Fruit fly (Drosophila melanogaster): ENCODE data around the gene Ssu72.

The Ssu72 gene

dm6 chrX:19692951-19693698 lies 28.8 kb downstream of the Ssu72 start, which contains the start of gene Mer:
TSS of gene Mer (minus strand) at chrX:19693500.
- TF ChIP-seq EcR (GFP tag; optimal IDR thresholded peaks at IDR 0.05) (no peak), CG12605 (GFP tag; IDR thresholded peaks at IDR 0.05) (peak; percentile 73; the same call in 1 of the 2 replicates), CG4496 (GFP tag; IDR thresholded peaks at IDR 0.05) (peak; percentile 93), CG32121 (GFP tag; IDR thresholded peaks at IDR 0.05) (peak; percentile 87), CG17806 (tag; optimal IDR thresholded peaks at IDR 0.05) (peak; percentile 77), CG14655 (GFP tag; optimal IDR thresholded peaks at IDR 0.05) (no peak), CG15710 (tag; optimal IDR thresholded peaks at IDR 0.05) (peak; percentile 82), Pif1A (GFP tag; optimal IDR thresholded peaks at IDR 0.05) (no peak), CG34367 (tag; optimal IDR thresholded peaks at IDR 0.05) (peak; percentile 76), CG9948 (tag; optimal IDR thresholded peaks at IDR 0.05) (peak; percentile 76), CG13204 (GFP tag; optimal IDR thresholded peaks at IDR 0.05) (no peak), Pif1B (GFP tag; optimal IDR thresholded peaks at IDR 0.05) (no peak), gl (tag; optimal IDR thresholded peaks at IDR 0.05) (peak; percentile 79), Ets98B (GFP tag; IDR thresholded peaks at IDR 0.05) (peak; percentile 88), Snoo (tag; optimal IDR thresholded peaks at IDR 0.05) (peak; percentile 88), D1 (tag; optimal IDR thresholded peaks at IDR 0.05) (no peak), CG8159 (tag; optimal IDR thresholded peaks at IDR 0.05) (peak; percentile 82), CG8301 (tag; optimal IDR thresholded peaks at IDR 0.05) (peak; percentile 87), CG10348 (GFP tag; IDR thresholded peaks at IDR 0.05) (no peak), fd96Ca (GFP tag; IDR thresholded peaks at IDR 0.05) (peak; percentile 95), rn (GFP tag; IDR thresholded peaks at IDR 0.05) (peak; percentile 66; the same call in 1 of the 2 replicates)

- TF ChIP-seq CG8301 (tag; optimal IDR thresholded peaks at IDR 0.05) (peak; percentile 18), CG15710 (tag; optimal IDR thresholded peaks at IDR 0.05) (peak; percentile 7), Pif1A (GFP tag; optimal IDR thresholded peaks at IDR 0.05) (peak; percentile 3), D1 (tag; optimal IDR thresholded peaks at IDR 0.05) (no peak), Pif1B (GFP tag; optimal IDR thresholded peaks at IDR 0.05) (peak; percentile 22), Ets98B (GFP tag; IDR thresholded peaks at IDR 0.05) (0 out of 2 replicates have a peak, but pooled peaks have one; percentile 45), CG17806 (tag; optimal IDR thresholded peaks at IDR 0.05) (peak; percentile 12), fd96Ca (GFP tag; IDR thresholded peaks at IDR 0.05) (no peak), CG4496 (GFP tag; IDR thresholded peaks at IDR 0.05) (peak; percentile 79), Snoo (tag; optimal IDR thresholded peaks at IDR 0.05) (peak; percentile 15), CG12605 (GFP tag; IDR thresholded peaks at IDR 0.05) (peak; percentile 18; the same call in 1 of the 2 replicates), CG14655 (GFP tag; optimal IDR thresholded peaks at IDR 0.05) (no peak)
Observed at dm6 chrX:19694792-19695558, 30.6 kb downstream of the Ssu72 start, which contains the start of gene CG14229. TSS of gene CG14229 (minus strand) at chrX:19695250.

- TF ChIP-seq rn (GFP tag; IDR thresholded peaks at IDR 0.05) (no peak), CG4496 (GFP tag; IDR thresholded peaks at IDR 0.05) (peak; percentile 42; the same call in 1 of the 3 replicates)
Observed at dm6 chrX:19696845-19697244, 32.5 kb downstream of the Ssu72 start, which contains the start of gene Cdc42. TSS of gene Cdc42 (plus strand) at chrX:19697091.

- TF ChIP-seq fd96Ca (GFP tag; IDR thresholded peaks at IDR 0.05) (0 out of 3 replicates have a peak, but pooled peaks have one; percentile 23), CG34367 (tag; optimal IDR thresholded peaks at IDR 0.05) (no peak), CG4496 (GFP tag; IDR thresholded peaks at IDR 0.05) (0 out of 3 replicates have a peak, but pooled peaks have one; percentile 17), CG12605 (GFP tag; IDR thresholded peaks at IDR 0.05) (no peak)
Observed at dm6 chrX:19697255-19697877, 33.0 kb downstream of the Ssu72 start.

dm6 chrX:19701611-19702010 lies 37.2 kb downstream of the Ssu72 start, which contains the start of gene Tcs4:
TSS of gene Tcs4 (minus strand) at chrX:19701755.
- TF ChIP-seq Ets98B (GFP tag; IDR thresholded peaks at IDR 0.05) (peak; percentile 34; the same call in 1 of the 2 replicates), CG14655 (GFP tag; optimal IDR thresholded peaks at IDR 0.05) (no peak), CG12605 (GFP tag; IDR thresholded peaks at IDR 0.05) (no peak)

- TF ChIP-seq CG15710 (tag; optimal IDR thresholded peaks at IDR 0.05) (peak; percentile 5), CG12605 (GFP tag; IDR thresholded peaks at IDR 0.05) (no peak)
Observed at dm6 chrX:19704083-19704482, 39.7 kb downstream of the Ssu72 start, which contains the start of the genes CG14230 and CG14232. TSS of gene CG14230 (plus strand) at chrX:19704176. TSS of gene CG14232 (minus strand) at chrX:19704259.
